Worm (Caenorhabditis elegans): ENCODE data around the gene dnj-10.

DNA sequence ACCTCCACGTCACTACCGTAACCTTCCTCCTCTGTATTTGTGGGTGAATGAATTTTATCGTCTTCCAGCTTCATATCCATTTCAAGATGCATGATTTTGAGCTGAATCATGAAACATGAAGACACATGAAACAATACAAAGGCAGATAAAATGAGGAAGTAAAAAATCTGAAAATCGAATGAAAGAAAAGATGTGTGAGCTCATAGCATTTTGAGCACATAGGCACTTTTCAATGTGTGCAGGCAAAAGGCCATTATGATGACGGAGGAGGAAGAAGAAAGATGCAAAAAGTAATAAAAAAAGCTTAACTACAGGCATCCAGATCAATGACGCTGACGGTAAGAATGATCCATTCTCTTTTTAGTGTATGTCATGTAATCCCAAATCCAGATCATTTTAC, 33.2 kb upstream of the dnj-10 start, which contains the start of gene ztf-30:
- TF ChIP-seq ztf-23 (GFP tag; IDR thresholded peaks at IDR 0.05) (no peak), ztf-29 (GFP tag; IDR thresholded peaks at IDR 0.05) (no peak), flt-1 (GFP tag; IDR thresholded peaks at IDR 0.05) (no peak), T22C8.4 (GFP tag; IDR thresholded peaks at IDR 0.05) (no peak)
